Fruit fly (Drosophila melanogaster): Measurements from ENCODE around the gene CG8838.

Gene CG8838

dm6 chr2L:3372483-3372929 lies 15.1 kb downstream of the CG8838 start (continued):
- TF ChIP-seq Doc3 (GFP tag; IDR thresholded peaks at IDR 0.05; ENCODE audit: partially characterized antibody), result no peak
- no peak for TF ChIP-seq CG5953 (GFP tag; IDR thresholded peaks at IDR 0.05)
- peak; percentile 3 for TF ChIP-seq CG10209 (GFP tag; optimal IDR thresholded peaks at IDR 0.05)
- no peak for TF ChIP-seq HmgZ (tag; optimal IDR thresholded peaks at IDR 0.05)
- TF ChIP-seq CG32767 (GFP tag; IDR thresholded peaks at IDR 0.05), result no peak
- TF ChIP-seq CG4360 (GFP tag; IDR thresholded peaks at IDR 0.05), result no peak
- no peak for TF ChIP-seq gcm (GFP tag; optimal IDR thresholded peaks at IDR 0.05)
- no peak for TF ChIP-seq CG11695 (GFP tag; IDR thresholded peaks at IDR 0.05)
- TF ChIP-seq CG10321 (GFP tag; IDR thresholded peaks at IDR 0.05), result no peak
- TF ChIP-seq ara (GFP tag; IDR thresholded peaks at IDR 0.05), result peak; percentile 50
- TF ChIP-seq Dad (GFP tag; optimal IDR thresholded peaks at IDR 0.05), result no peak
- peak; percentile 67 for TF ChIP-seq Bgb (GFP tag; IDR thresholded peaks at IDR 0.05; ENCODE audit: partially characterized antibody)
- TF ChIP-seq CG1529 (GFP tag; optimal IDR thresholded peaks at IDR 0.05), result no peak
- peak; percentile 91 for TF ChIP-seq Ets65A (GFP tag)
- TF ChIP-seq CG14050 (GFP tag; IDR thresholded peaks at IDR 0.05), result no peak
- TF ChIP-seq vvl (GFP tag; IDR thresholded peaks at IDR 0.05), result 0 out of 2 replicates have a peak, but pooled peaks have one; percentile 32
- TF ChIP-seq CG16813 (GFP tag; IDR thresholded peaks at IDR 0.05; ENCODE audit: partially characterized antibody), result peak; percentile 47
- no peak for TF ChIP-seq CG3281 (GFP tag; optimal IDR thresholded peaks at IDR 0.05)
- peak; percentile 15 for TF ChIP-seq CG13424 (tag; optimal IDR thresholded peaks at IDR 0.05)
- TF ChIP-seq CG1603 (tag; optimal IDR thresholded peaks at IDR 0.05), result peak; percentile 35
- no peak for TF ChIP-seq Ssrp (tag; optimal IDR thresholded peaks at IDR 0.05)
- no peak for TF ChIP-seq Dp (GFP tag; optimal IDR thresholded peaks at IDR 0.05)
- TF ChIP-seq CG2712 (tag; optimal IDR thresholded peaks at IDR 0.05), result peak; percentile 21
- no peak for TF ChIP-seq bsh (GFP tag; optimal IDR thresholded peaks at IDR 0.05)
- 0 out of 2 replicates have a peak, but pooled peaks have one; percentile 14 for TF ChIP-seq Rx (GFP tag; IDR thresholded peaks at IDR 0.05)
- TF ChIP-seq lab (GFP tag; optimal IDR thresholded peaks at IDR 0.05), result no peak
- no peak for TF ChIP-seq NK7.1 (GFP tag; optimal IDR thresholded peaks at IDR 0.05)
- no peak for TF ChIP-seq CG9215 (GFP tag; IDR thresholded peaks at IDR 0.05)
- TF ChIP-seq run (tag; optimal IDR thresholded peaks at IDR 0.05), result no peak
- no peak for TF ChIP-seq klu (GFP tag; IDR thresholded peaks at IDR 0.05)
- no peak for TF ChIP-seq CG11456 (GFP tag; IDR thresholded peaks at IDR 0.05)
- 0 out of 2 replicates have a peak, but pooled peaks have one; percentile 35 for TF ChIP-seq CkIIα-i1 (GFP tag; IDR thresholded peaks at IDR 0.05)
- TF ChIP-seq knrl (GFP tag; IDR thresholded peaks at IDR 0.05; ENCODE audit: partially characterized antibody), result peak; percentile 49; the same call in 2 of the 3 replicates
- peak; percentile 2 for TF ChIP-seq CG12104 (GFP tag; optimal IDR thresholded peaks at IDR 0.05)
- no peak for TF ChIP-seq Spps (tag; optimal IDR thresholded peaks at IDR 0.05)
- TF ChIP-seq CG6175 (GFP tag; IDR thresholded peaks at IDR 0.05), result no peak
- TF ChIP-seq CG9817 (tag; optimal IDR thresholded peaks at IDR 0.05), result no peak
- TF ChIP-seq Hey (tag; optimal IDR thresholded peaks at IDR 0.05), result no peak
- TF ChIP-seq Elba2 (GFP tag; optimal IDR thresholded peaks at IDR 0.05), result peak; percentile 62
- TF ChIP-seq CG1647 (GFP tag; optimal IDR thresholded peaks at IDR 0.05), result no peak
- no peak for TF ChIP-seq pan (optimal IDR thresholded peaks at IDR 0.05)
- no peak for TF ChIP-seq pan (GFP tag; optimal IDR thresholded peaks at IDR 0.05 in 1 of 2, IDR thresholded peaks at IDR 0.05 in 1 of 2)
- TF ChIP-seq lola (GFP tag; optimal IDR thresholded peaks at IDR 0.05), result no peak
- TF ChIP-seq Adf1 (GFP tag; IDR thresholded peaks at IDR 0.05), result no peak
- TF ChIP-seq luna (GFP tag; optimal IDR thresholded peaks at IDR 0.05), result no peak
- peak; percentile 27 for TF ChIP-seq CG7839 (tag; optimal IDR thresholded peaks at IDR 0.05)
- no peak for TF ChIP-seq peb (GFP tag; IDR thresholded peaks at IDR 0.05)
- no peak for TF ChIP-seq CG32772 (GFP tag; IDR thresholded peaks at IDR 0.05)
- TF ChIP-seq bab2 (GFP tag; optimal IDR thresholded peaks at IDR 0.05), result no peak
- TF ChIP-seq vnd (GFP tag; IDR thresholded peaks at IDR 0.05; ENCODE audit: partially characterized antibody), result peak; percentile 22; the same call in 1 of the 3 replicates
- TF ChIP-seq CG12236 (GFP tag; optimal IDR thresholded peaks at IDR 0.05), result no peak

Data from whole organism, embryonic.